Worm (Caenorhabditis elegans) whole organism, early embryonic: ENCODE results near the gene gem-4.

Source experiments
- B0310.2 ChIP-seq: sonication (generic microtip); optimal IDR thresholded peaks from 2 replicates; lab custom pipeline; 2016; ENCODE audit warnings: mild to moderate bottlenecking, missing genetic modification characterization, missing compliant biosample characterization
- F13C5.2 ChIP-seq: sonication (generic microtip); optimal IDR thresholded peaks from 2 replicates; lab custom pipeline; 2017; ENCODE audit warnings: mild to moderate bottlenecking, missing genetic modification characterization, inconsistent platforms, missing compliant biosample characterization
- aly-1 ChIP-seq: sonication (generic microtip); optimal IDR thresholded peaks from 2 replicates; lab custom pipeline; 2016; ENCODE audit warnings: missing genetic modification characterization, missing compliant biosample characterization
- ama-1 ChIP-seq: fragments of 150-350 bp; optimal IDR thresholded peaks from 2 replicates; lab custom pipeline; 2014
- ets-7 ChIP-seq: sonication (generic microtip); optimal IDR thresholded peaks from 2 replicates; lab custom pipeline; 2016; ENCODE audit warnings: missing genotype, missing genetic modification characterization, missing compliant biosample characterization
- flt-1 ChIP-seq: fragments of 200-800 bp; sonication (Bioruptor generic); IDR thresholded peaks from 2 replicates; pipeline ENCODE4 v1.3.6; 2022; ENCODE audit warnings: missing genetic modification characterization, missing compliant biosample characterization
- hmg-4 ChIP-seq: fragments of 200-800 bp; sonication (Bioruptor generic); optimal IDR thresholded peaks from 2 replicates; lab custom pipeline; 2018; ENCODE audit warnings: mild to moderate bottlenecking, missing genetic modification characterization, missing compliant biosample characterization
- pes-1 ChIP-seq: fragments of 200-800 bp; sonication (Bioruptor generic); IDR thresholded peaks from 2 replicates; pipeline ENCODE4 v1.3.6; 2022; ENCODE audit warnings: missing genetic modification reagents, missing genetic modification characterization, missing compliant biosample characterization
- scrt-1 ChIP-seq: fragments of 200-800 bp; sonication (Bioruptor generic); IDR thresholded peaks from 2 replicates; pipeline ENCODE4 v1.3.6; 2022; ENCODE audit warnings: missing genetic modification characterization, missing compliant biosample characterization
- sea-1 ChIP-seq: fragments of 200-800 bp; sonication (Bioruptor generic); conservative IDR thresholded peaks from 2 replicates; pipeline ENCODE4 v1.3.6; 2022; ENCODE audit warnings: missing genetic modification characterization, missing compliant biosample characterization
- tbx-37 ChIP-seq: fragments of 200-800 bp; sonication (Bioruptor generic); conservative IDR thresholded peaks from 2 replicates; pipeline ENCODE4 v1.3.6; 2022; ENCODE audit warnings: missing genetic modification reagents, missing genetic modification characterization, missing compliant biosample characterization

- TF ChIP-seq pes-1: no peak
- TF ChIP-seq flt-1 (GFP tag; lab: Robert Waterston, UW): no peak
- TF ChIP-seq ama-1 (lab: Kevin White, UChicago): no peak
- TF ChIP-seq sea-1 (GFP tag; lab: Robert Waterston, UW): no peak
- TF ChIP-seq aly-1 (tag; lab: Kevin White, UChicago): no peak
- TF ChIP-seq hmg-4 (GFP tag; lab: Kevin White, UChicago): no peak
- no peak for TF ChIP-seq ets-7 (tag; lab: Kevin White, UChicago)
- no peak for TF ChIP-seq scrt-1
- TF ChIP-seq B0310.2: no peak
- no peak for TF ChIP-seq tbx-37 (GFP tag; lab: Robert Waterston, UW)
- no peak for TF ChIP-seq F13C5.2 (tag; lab: Kevin White, UChicago)
These were observed 26.7 kb downstream of the gem-4 start for ce11 chrIV:11772119-11772518.
